Worm (Caenorhabditis elegans) whole organism, midembryonic: Measurements from ENCODE around the gene nono-1.

Source experiments
- T22C8.4 ChIP-seq: fragments of 200-800 bp; sonication (Bioruptor generic); IDR thresholded peaks from 2 replicates; pipeline ENCODE4 v1.3.6; 2022; ENCODE audit warnings: missing genetic modification characterization, missing compliant biosample characterization
- cog-1 ChIP-seq: sonication (generic microtip); optimal IDR thresholded peaks from 2 replicates; lab custom pipeline; 2016; ENCODE audit warnings: missing genetic modification characterization, missing compliant biosample characterization
- flt-1 ChIP-seq: fragments of 200-800 bp; sonication (Bioruptor generic); IDR thresholded peaks from 2 replicates; pipeline ENCODE4 v1.3.6; 2022; ENCODE audit warnings: missing genetic modification characterization, missing compliant biosample characterization
- klf-2 ChIP-seq: fragments of 200-800 bp; sonication (Bioruptor generic); conservative IDR thresholded peaks from 2 replicates; pipeline ENCODE4 v1.3.6; 2022; ENCODE audit warnings: missing genetic modification reagents, missing genetic modification characterization, missing compliant biosample characterization
- med-1 ChIP-seq: sonication (generic microtip); optimal IDR thresholded peaks from 2 replicates; lab custom pipeline; 2017; ENCODE audit warnings: missing genetic modification characterization, mild to moderate bottlenecking, missing compliant biosample characterization, antibody characterized with exemption, missing genetic modification reagents; ENCODE audit not compliant: insufficient read depth
- ref-1 ChIP-seq: fragments of 200-800 bp; sonication (Bioruptor generic); conservative IDR thresholded peaks from 2 replicates; pipeline ENCODE4 v1.3.6; 2022; ENCODE audit warnings: missing genetic modification reagents, missing genetic modification characterization, missing compliant biosample characterization
- tab-1 ChIP-seq: fragments of 200-800 bp; sonication (Bioruptor generic); IDR thresholded peaks from 2 replicates; pipeline ENCODE4 v1.3.6; 2022; ENCODE audit warnings: missing genetic modification characterization, missing compliant biosample characterization
- ztf-23 ChIP-seq: fragments of 200-800 bp; sonication (Bioruptor generic); IDR thresholded peaks from 2 replicates; pipeline ENCODE4 v1.3.6; 2022; ENCODE audit warnings: missing genetic modification reagents, missing genetic modification characterization, missing compliant biosample characterization
- ztf-29 ChIP-seq: fragments of 200-800 bp; sonication (Bioruptor generic); IDR thresholded peaks from 2 replicates; pipeline ENCODE4 v1.3.6; 2022; ENCODE audit warnings: missing genetic modification reagents, missing genetic modification characterization, missing compliant biosample characterization

DNA sequence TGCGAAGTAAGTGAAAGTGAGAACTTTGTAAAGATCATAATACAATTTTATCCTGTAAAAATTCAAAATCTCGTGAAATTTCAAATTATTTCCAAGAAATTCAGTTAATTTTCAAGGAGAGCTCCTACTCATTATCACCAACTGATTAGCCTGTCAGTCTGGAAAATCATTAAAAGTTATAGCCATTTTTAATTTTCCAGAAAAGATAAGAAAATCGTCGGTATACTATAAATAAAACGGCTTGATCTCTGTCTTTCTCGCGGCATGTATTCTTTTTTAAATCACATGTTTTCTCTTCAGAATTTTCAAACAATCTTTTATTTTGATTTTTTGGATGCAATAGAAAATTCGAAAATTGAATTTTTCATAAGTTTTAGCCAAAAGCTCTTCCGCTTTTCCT lies 9.1 kb downstream of the nono-1 start:
- TF ChIP-seq ztf-23 (GFP tag; lab: Robert Waterston, UW) (no peak), cog-1 (tag; lab: Kevin White, UChicago) (no peak), ref-1 (no peak), ztf-29 (GFP tag; lab: Robert Waterston, UW) (no peak), tab-1 (GFP tag; lab: Robert Waterston, UW) (no peak), flt-1 (GFP tag; lab: Robert Waterston, UW) (no peak), klf-2 (GFP tag; lab: Robert Waterston, UW) (no peak), T22C8.4 (no peak), med-1 (GFP tag; lab: Kevin White, UChicago) (no peak)
